Worm (Caenorhabditis elegans) whole organism, young adult: ENCODE results near the gene Y79H2A.12.
A peak's percentile ranks its signal among the peaks of the same experiment; 100 is the strongest.

Source experiments
- C17E4.6 ChIP-seq: fragments of 200-800 bp; sonication (Bioruptor generic); IDR thresholded peaks from 2 replicates; pipeline ENCODE4 v1.3.6; 2022; ENCODE audit warnings: missing genetic modification reagents, missing genetic modification characterization, missing compliant biosample characterization
- cebp-2 ChIP-seq: fragments of 200-800 bp; sonication (Bioruptor generic); IDR thresholded peaks from 2 replicates; pipeline ENCODE4 v1.3.6; 2022; ENCODE audit warnings: missing genetic modification characterization, missing compliant biosample characterization
- egl-44 ChIP-seq: fragments of 200-800 bp; sonication (Bioruptor generic); IDR thresholded peaks from 2 replicates; pipeline ENCODE4 v1.3.6; 2022; ENCODE audit warnings: missing genetic modification reagents, missing genetic modification characterization, missing compliant biosample characterization
- ekl-4 ChIP-seq: fragments of 200-800 bp; sonication (Bioruptor generic); IDR thresholded peaks from 2 replicates; pipeline ENCODE4 v1.3.6; 2022; ENCODE audit warnings: missing genetic modification reagents, missing genetic modification characterization, missing compliant biosample characterization
- lin-35 ChIP-seq, 3 experiments: fragments of 150-350 bp in 2 of 3; sonication (generic microtip) in 1 of 3; optimal IDR thresholded peaks; 2 replicates each; lab custom pipeline; 2014 to 2018; ENCODE audit warnings: missing biosample characterization in 3 of 3, missing genetic modification characterization in 3 of 3, missing genetic modification reagents in 3 of 3
- lsy-27 ChIP-seq: sonication (generic microtip); optimal IDR thresholded peaks from 2 replicates; lab custom pipeline; 2017; ENCODE audit warnings: missing genetic modification characterization, mild to moderate bottlenecking, missing compliant biosample characterization, antibody characterized with exemption, missing genotype, borderline replicate concordance; ENCODE audit not compliant: insufficient read depth
- mcd-1 ChIP-seq: fragments of 200-800 bp; sonication (Bioruptor generic); IDR thresholded peaks from 2 replicates; pipeline ENCODE4 v1.3.6; 2022; ENCODE audit warnings: missing genetic modification reagents, missing genetic modification characterization, missing compliant biosample characterization
- nfyb-1 ChIP-seq: fragments of 200-800 bp; sonication (Bioruptor generic); IDR thresholded peaks from 2 replicates; pipeline ENCODE4 v1.3.6; 2022; ENCODE audit warnings: missing genetic modification reagents, missing genetic modification characterization, missing compliant biosample characterization
- repo-1 ChIP-seq: sonication (generic microtip); optimal IDR thresholded peaks from 2 replicates; lab custom pipeline; 2017; ENCODE audit warnings: mild to moderate bottlenecking, missing genetic modification characterization, missing compliant biosample characterization
- snpc-1.3 ChIP-seq: sonication (generic microtip); optimal IDR thresholded peaks from 2 replicates; lab custom pipeline; 2017; ENCODE audit warnings: missing genetic modification characterization, mild to moderate bottlenecking, missing compliant biosample characterization, antibody characterized with exemption, moderate library complexity, missing genotype, missing genetic modification reagents; ENCODE audit not compliant: insufficient read depth
- tbx-9 ChIP-seq: sonication (generic microtip); optimal IDR thresholded peaks from 2 replicates; lab custom pipeline; 2016; ENCODE audit warnings: borderline replicate concordance, missing genetic modification characterization, inconsistent platforms, missing compliant biosample characterization
- zfh-2 ChIP-seq: fragments of 200-800 bp; sonication (Bioruptor generic); conservative IDR thresholded peaks from 2 replicates; pipeline ENCODE4 v1.3.6; 2022; ENCODE audit warnings: missing genetic modification reagents, missing genetic modification characterization, missing compliant biosample characterization

Gene Y79H2A.12

DNA sequence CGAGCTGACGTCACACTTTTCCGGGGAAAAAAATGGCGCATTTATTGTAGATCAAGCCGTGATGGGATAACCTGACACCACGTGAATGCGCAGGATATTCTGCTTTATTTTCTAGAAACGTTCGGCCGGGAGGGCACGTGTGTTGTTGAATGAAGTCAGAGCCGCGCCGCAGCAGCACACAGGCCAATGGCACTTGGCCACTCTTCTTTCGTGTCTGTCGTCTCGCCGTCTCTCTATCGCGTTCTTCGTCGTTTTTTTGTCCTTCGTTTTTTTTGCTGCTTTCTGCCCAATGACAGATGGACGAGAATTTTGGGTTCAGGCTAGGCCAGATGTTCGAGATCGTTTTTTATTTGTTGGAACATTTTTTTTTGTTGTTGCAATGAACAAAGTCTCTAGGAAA is 47.1 kb downstream of the Y79H2A.12 start (continued):
- TF ChIP-seq tbx-9 (no peak), lin-35 (GFP tag; optimal IDR thresholded peaks at IDR 0.05; lab: Kevin White, UChicago) (peak in 1 of 3 experiments; percentile 26), repo-1 (tag; lab: Kevin White, UChicago) (no peak), egl-44 (GFP tag; lab: Robert Waterston, UW) (0 out of 2 replicates have a peak, but pooled peaks have one; percentile 35), cebp-2 (GFP tag; lab: Robert Waterston, UW) (no peak), zfh-2 (GFP tag; lab: Robert Waterston, UW) (peak; percentile 94), C17E4.6 (no peak), mcd-1 (GFP tag; lab: Robert Waterston, UW) (0 out of 2 replicates have a peak, but pooled peaks have one; percentile 42), ekl-4 (GFP tag; lab: Robert Waterston, UW) (0 out of 2 replicates have a peak, but pooled peaks have one; percentile 26)

ce11 chrIII:11980743-11981142 is 47.9 kb downstream of the Y79H2A.12 start:
- TF ChIP-seq zfh-2 (GFP tag; lab: Robert Waterston, UW) (0 out of 2 replicates have a peak, but pooled peaks have one; percentile 9), snpc-1.3 (tag; lab: Kevin White, UChicago) (no peak), nfyb-1 (GFP tag; lab: Robert Waterston, UW) (peak; percentile 85)

DNA sequence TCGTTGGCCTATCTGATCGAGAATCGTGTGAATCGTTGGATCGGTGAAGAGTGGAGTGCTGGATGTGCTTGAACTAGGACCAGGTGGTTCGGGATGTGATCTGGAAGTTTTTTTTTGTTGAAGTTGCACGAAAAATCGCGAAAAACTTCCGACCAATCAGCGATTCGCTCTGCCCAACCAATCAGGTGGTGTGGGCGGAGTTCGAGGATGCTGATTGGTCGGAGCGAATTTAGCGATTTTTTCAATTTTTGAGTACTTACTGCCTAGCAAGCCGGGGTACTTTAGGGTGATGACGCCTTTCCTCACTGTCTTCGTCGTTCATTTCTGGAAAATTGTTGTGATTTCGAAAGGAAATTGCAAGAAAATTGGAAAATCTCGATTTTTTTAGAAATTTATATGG is 49.9 kb downstream of the Y79H2A.12 start, which contains the start of gene Y56A3A.30:
Gene Y56A3A.30 (minus strand): TSS at position 324 of the 400 bp plus-strand sequence.
- TF ChIP-seq nfyb-1 (GFP tag; lab: Robert Waterston, UW), result 0 out of 2 replicates have a peak, but pooled peaks have one; percentile 18
- no peak for TF ChIP-seq lsy-27 (tag; lab: Kevin White, UChicago)
